Worm (Caenorhabditis elegans): Measurements from ENCODE around the gene sftb-2.

DNA sequence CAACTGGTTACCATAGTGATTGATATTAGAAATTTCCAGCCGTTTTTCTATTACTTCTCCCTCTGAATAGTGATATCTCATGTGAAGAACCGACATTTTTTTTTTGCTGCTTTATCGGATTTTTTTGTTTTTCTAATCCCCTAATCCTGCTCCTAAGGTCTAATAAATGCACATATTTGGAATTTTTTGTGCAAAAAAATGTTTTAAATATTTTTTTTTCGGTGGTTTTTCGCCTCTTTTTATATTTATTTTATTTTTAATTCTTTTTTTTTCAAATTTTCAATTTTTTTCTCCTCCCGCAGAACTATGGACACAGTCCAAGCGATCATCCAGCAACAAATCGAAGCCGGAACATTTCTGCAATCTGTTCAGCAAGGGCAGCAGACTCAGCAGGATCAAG is 38.6 kb downstream of the sftb-2 start, which contains the start of gene Y108G3AL.2:
- TF ChIP-seq ceh-48 (tag; optimal IDR thresholded peaks at IDR 0.05) (no peak), K02D7.2 (tag; optimal IDR thresholded peaks at IDR 0.05) (no peak), ceh-45 (GFP tag; IDR thresholded peaks at IDR 0.05) (no peak), fkh-10 (GFP tag; optimal IDR thresholded peaks at IDR 0.05) (no peak), ama-1 (optimal IDR thresholded peaks at IDR 0.05) (no peak), fax-1 (tag; optimal IDR thresholded peaks at IDR 0.05) (no peak), C08G9.2 (tag; optimal IDR thresholded peaks at IDR 0.05) (no peak), ceh-9 (tag; optimal IDR thresholded peaks at IDR 0.05) (no peak), pha-4 (tag; optimal IDR thresholded peaks at IDR 0.05) (no peak)
